Fruit fly (Drosophila melanogaster): ENCODE data around the gene REG.

DNA sequence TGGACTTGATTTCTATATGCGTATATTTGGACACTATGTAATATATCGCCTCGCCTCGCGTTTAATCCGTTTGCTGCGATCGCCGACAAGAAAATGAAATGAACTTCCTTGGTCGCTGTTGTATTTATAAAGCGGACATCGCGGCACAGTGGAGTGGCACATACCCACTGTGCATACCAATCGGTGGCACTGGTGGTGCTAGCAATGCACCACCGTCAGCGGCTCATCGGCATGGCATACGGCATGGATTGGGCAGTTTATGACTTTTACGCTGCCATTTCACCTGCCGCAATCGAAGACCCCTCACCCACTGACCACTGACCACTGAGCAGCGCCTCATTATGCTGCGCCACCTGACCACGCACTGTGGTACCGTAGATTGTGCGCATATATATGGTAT is 20.3 kb upstream of the REG start, which contains the start of gene CG12723:
- no peak for TF ChIP-seq pan (optimal IDR thresholded peaks at IDR 0.05)
- TF ChIP-seq usp (GFP tag; optimal IDR thresholded peaks at IDR 0.05), result no peak

Data from whole organism.